Fruit fly (Drosophila melanogaster) whole organism, wandering third instar larva: Measurements from ENCODE around the gene mib2.
A peak's percentile ranks its signal among the peaks of the same experiment; 100 is the strongest.

ENCODE experiments used
- Abd-B ChIP-seq: fragments of >200 bp; optimal IDR thresholded peaks from 2 replicates; lab custom pipeline; 2017; ENCODE audit warnings: missing biosample characterization, missing genetic modification characterization
- CG32264 ChIP-seq: fragments of 200-800 bp; sonication (Bioruptor generic); optimal IDR thresholded peaks from 2 replicates; lab custom pipeline; 2016; ENCODE audit warnings: missing biosample characterization, missing genetic modification characterization
- CG9705 ChIP-seq: fragments of 200-800 bp; sonication (Bioruptor generic); optimal IDR thresholded peaks from 2 replicates; lab custom pipeline; 2018; ENCODE audit warnings: missing biosample characterization, mild to moderate bottlenecking, missing genetic modification characterization
- CrebA ChIP-seq: fragments of 200-800 bp; sonication (Bioruptor generic); optimal IDR thresholded peaks from 2 replicates; lab custom pipeline; 2016; ENCODE audit warnings: missing biosample characterization, mild to moderate bottlenecking, missing genetic modification characterization, borderline replicate concordance
- Dfd ChIP-seq: fragments of >200 bp; optimal IDR thresholded peaks from 2 replicates; lab custom pipeline; 2017; ENCODE audit warnings: missing biosample characterization, missing genetic modification characterization
- Dif ChIP-seq: fragments of 200-275, 200-300 bp; sonication (Bioruptor generic); optimal IDR thresholded peaks from 2 replicates; lab custom pipeline; 2018; ENCODE audit warnings: missing biosample characterization, missing genetic modification characterization; ENCODE audit not compliant: partially characterized antibody
- GATAd ChIP-seq: sonication (Bioruptor generic); optimal IDR thresholded peaks from 2 replicates; lab custom pipeline; 2016; ENCODE audit warnings: missing biosample characterization, missing genetic modification characterization
- HLH106 ChIP-seq: fragments of 200-800 bp; optimal IDR thresholded peaks from 3 replicates; lab custom pipeline; 2019; ENCODE audit warnings: missing biosample characterization, mild to moderate bottlenecking, missing genetic modification characterization, moderate library complexity
- Hnf4 ChIP-seq: fragments of 200-800 bp; sonication (Bioruptor generic); optimal IDR thresholded peaks from 2 replicates; lab custom pipeline; 2016; ENCODE audit warnings: missing biosample characterization, mild to moderate bottlenecking, missing genetic modification characterization
- Hr78 ChIP-seq: fragments of >200 bp; optimal IDR thresholded peaks from 2 replicates; lab custom pipeline; 2017; ENCODE audit warnings: missing biosample characterization, missing genetic modification characterization
- Hr83 ChIP-seq: fragments of 200-300 bp; sonication (Bioruptor generic); optimal IDR thresholded peaks from 2 replicates; lab custom pipeline; 2016; ENCODE audit warnings: missing biosample characterization, mild to moderate bottlenecking, missing genetic modification characterization, moderate library complexity; ENCODE audit not compliant: poor library complexity, severe bottlenecking
- Jra ChIP-seq: sonication (Bioruptor generic); optimal IDR thresholded peaks from 2 replicates; lab custom pipeline; 2016; ENCODE audit warnings: missing biosample characterization, missing genetic modification characterization
- Mio ChIP-seq: sonication (Bioruptor generic); optimal IDR thresholded peaks from 2 replicates; lab custom pipeline; 2016; ENCODE audit warnings: missing biosample characterization, missing genetic modification characterization
- Myc ChIP-seq: fragments of >200 bp; optimal IDR thresholded peaks from 2 replicates; lab custom pipeline; 2017
- N ChIP-seq: fragments of >200 bp; optimal IDR thresholded peaks from 2 replicates; lab custom pipeline; 2018; ENCODE audit warnings: missing biosample characterization, missing external identifiers, missing genetic modification characterization
- OdsH ChIP-seq: fragments of 200-800 bp; sonication (Bioruptor generic); optimal IDR thresholded peaks from 2 replicates; lab custom pipeline; 2016; ENCODE audit warnings: missing biosample characterization, mild to moderate bottlenecking, missing genetic modification characterization
- Sp1 ChIP-seq: fragments of 200-800 bp; sonication (Bioruptor generic); optimal IDR thresholded peaks from 3 replicates; lab custom pipeline; 2019; ENCODE audit warnings: missing biosample characterization, mild to moderate bottlenecking, missing genetic modification characterization, moderate library complexity
- Vsx2 ChIP-seq: fragments of 200-300, 225-300 bp; sonication (Bioruptor generic); optimal IDR thresholded peaks from 2 replicates; lab custom pipeline; 2018; ENCODE audit warnings: missing biosample characterization, missing genetic modification characterization; ENCODE audit not compliant: partially characterized antibody
- br ChIP-seq: fragments of 200-800 bp; sonication (Bioruptor generic); optimal IDR thresholded peaks from 2 replicates; lab custom pipeline; 2016; ENCODE audit warnings: missing biosample characterization, missing genetic modification characterization
- brk ChIP-seq: fragments of 200-800 bp; sonication (Bioruptor generic); optimal IDR thresholded peaks from 2 replicates; lab custom pipeline; 2016; ENCODE audit warnings: missing biosample characterization, mild to moderate bottlenecking, missing genetic modification characterization
- dmrt93B ChIP-seq: fragments of 200-800 bp; sonication (Bioruptor generic); optimal IDR thresholded peaks from 2 replicates; lab custom pipeline; 2018; ENCODE audit warnings: missing biosample characterization, mild to moderate bottlenecking, missing genetic modification characterization
- ey ChIP-seq: fragments of 200-800 bp; sonication (Bioruptor generic); optimal IDR thresholded peaks from 2 replicates; lab custom pipeline; 2016; ENCODE audit warnings: missing biosample characterization, missing genetic modification characterization
- foxo ChIP-seq, 2 experiments: fragments of 200-800 bp; sonication (Bioruptor generic); optimal IDR thresholded peaks; 2 replicates in 1 of 2; 3 replicates in 1 of 2; lab custom pipeline; 2016 to 2017; ENCODE audit warnings: missing biosample characterization in 2 of 2, missing genetic modification characterization in 2 of 2
- fru ChIP-seq: fragments of 200-800 bp; sonication (Bioruptor generic); optimal IDR thresholded peaks from 3 replicates; lab custom pipeline; 2016; ENCODE audit warnings: missing biosample characterization, mild to moderate bottlenecking, missing genetic modification characterization
- h ChIP-seq: fragments of 200-800 bp; sonication (Bioruptor generic); optimal IDR thresholded peaks from 3 replicates; lab custom pipeline; 2016; ENCODE audit warnings: missing biosample characterization, mild to moderate bottlenecking, missing genetic modification characterization
- jim ChIP-seq: fragments of 175-275, 200-325 bp; sonication (Bioruptor generic); optimal IDR thresholded peaks from 2 replicates; lab custom pipeline; 2016; ENCODE audit warnings: missing biosample characterization, mild to moderate bottlenecking, missing genetic modification characterization
- lola ChIP-seq: fragments of >200 bp; optimal IDR thresholded peaks from 2 replicates; lab custom pipeline; 2017; ENCODE audit warnings: missing biosample characterization, missing genetic modification characterization
- pan ChIP-seq: fragments of >200 bp; optimal IDR thresholded peaks from 2 replicates; lab custom pipeline; 2017
- psq ChIP-seq: fragments of 200-800 bp; sonication (Bioruptor generic); optimal IDR thresholded peaks from 3 replicates; lab custom pipeline; 2017; ENCODE audit warnings: missing biosample characterization, mild to moderate bottlenecking, missing genetic modification characterization, moderate library complexity
- rgr ChIP-seq: fragments of 200-800 bp; sonication (Bioruptor generic); optimal IDR thresholded peaks from 3 replicates; lab custom pipeline; 2016; ENCODE audit warnings: missing biosample characterization, mild to moderate bottlenecking, missing genetic modification characterization
- sage ChIP-seq: fragments of 200-800 bp; sonication (Bioruptor generic); optimal IDR thresholded peaks from 2 replicates; lab custom pipeline; 2016; ENCODE audit warnings: missing biosample characterization, mild to moderate bottlenecking, missing genetic modification characterization
- usp ChIP-seq: fragments of >200 bp; optimal IDR thresholded peaks from 2 replicates; lab custom pipeline; 2017; ENCODE audit warnings: missing biosample characterization, missing genetic modification characterization
- woc ChIP-seq: sonication (Bioruptor generic); optimal IDR thresholded peaks from 2 replicates; lab custom pipeline; 2016; ENCODE audit warnings: missing biosample characterization, mild to moderate bottlenecking, missing genetic modification characterization

The mib2 gene

DNA sequence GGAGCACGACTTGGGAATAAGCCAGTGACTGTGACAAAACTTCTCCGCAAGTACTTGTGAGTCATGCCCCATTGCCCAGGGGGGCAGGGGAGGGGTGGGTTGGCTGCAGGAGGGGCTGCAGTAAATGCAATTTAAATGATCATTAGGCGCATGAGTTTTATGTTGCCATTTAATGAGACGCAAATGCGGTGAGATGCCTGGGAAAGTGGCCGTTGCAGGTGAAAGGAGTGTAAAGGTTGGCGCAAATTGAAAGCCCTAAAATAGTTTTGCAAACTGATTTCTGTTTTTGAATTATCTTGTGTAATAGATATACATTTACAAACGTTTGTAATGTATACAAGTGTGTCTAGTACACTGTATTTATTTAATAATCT lies 48.1 kb upstream of the mib2 start:
- TF ChIP-seq lola (GFP tag; lab: Kevin White, UChicago) (no peak), fru (no peak)
- TF ChIP-seq, all 38 proteins: peak for 0

DNA sequence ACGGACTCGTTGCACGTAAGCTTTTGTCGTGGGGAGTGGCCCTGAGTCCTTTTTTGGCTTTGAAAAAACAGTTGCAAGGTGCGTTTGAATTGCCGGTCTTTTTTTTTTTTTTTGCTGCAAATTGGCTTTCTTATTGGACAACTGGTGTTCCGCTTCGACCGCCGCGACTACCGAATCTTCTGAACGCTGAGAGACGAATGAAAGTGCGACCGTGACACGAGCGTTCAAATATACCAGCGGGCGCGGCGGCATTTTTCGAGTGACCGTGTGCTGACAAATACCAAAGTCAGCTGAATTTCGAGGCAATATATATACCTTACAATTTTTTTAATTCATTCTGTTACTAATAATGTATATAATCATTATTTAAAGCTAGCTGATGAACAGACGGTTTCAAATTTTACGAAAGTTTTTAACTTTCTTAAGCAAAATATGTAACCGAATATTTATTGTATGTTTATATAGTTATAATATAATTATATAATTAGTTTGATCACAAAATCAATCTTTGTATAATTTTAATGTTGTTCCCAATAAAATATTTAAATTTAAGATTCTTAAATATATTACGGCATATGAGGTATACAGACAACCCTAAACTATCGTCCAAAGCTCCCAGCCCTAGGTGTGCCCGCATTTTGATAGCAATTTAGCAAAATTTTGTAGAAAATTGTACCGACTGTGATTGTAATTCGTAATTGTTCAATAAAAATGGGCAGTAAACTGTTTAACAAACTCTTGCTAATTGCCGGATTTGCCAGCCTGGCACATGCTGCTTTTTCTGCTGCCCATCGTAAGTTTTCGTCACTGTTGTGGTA lies 47.0 kb upstream of the mib2 start, which contains the start of the genes Swip-1 and EMC5:
Gene Swip-1 (minus strand): TSS at position 203 of the 818 bp plus-strand sequence.
Gene EMC5 (plus strand): TSS at position 630 of the 818 bp plus-strand sequence.
- peak; percentile 33 for TF ChIP-seq Dif
- TF ChIP-seq Hr83 (GFP tag; lab: Kevin White, UChicago), result peak; percentile 2
- peak; percentile 77 for TF ChIP-seq HLH106 (tag; lab: Kevin White, UChicago)
- no peak for TF ChIP-seq pan
- TF ChIP-seq N (GFP tag; lab: Kevin White, UChicago), result no peak
- TF ChIP-seq ey, result no peak
- TF ChIP-seq Jra (GFP tag; lab: Kevin White, UChicago), result no peak
- TF ChIP-seq h (GFP tag; lab: Kevin White, UChicago), result peak; percentile 43
- TF ChIP-seq CG9705 (GFP tag; lab: Kevin White, UChicago), result peak; percentile 17
- TF ChIP-seq Sp1 (GFP tag; lab: Kevin White, UChicago), result peak; percentile 67
- TF ChIP-seq sage, result no peak
- TF ChIP-seq psq (GFP tag; lab: Kevin White, UChicago), result peak; percentile 47
- peak; percentile 50 for TF ChIP-seq brk (GFP tag; lab: Kevin White, UChicago)
- no peak for TF ChIP-seq lola (GFP tag; lab: Kevin White, UChicago)
- no peak for TF ChIP-seq CrebA (GFP tag; lab: Kevin White, UChicago)
- no peak for TF ChIP-seq Mio
- TF ChIP-seq Vsx2 (GFP tag; lab: Kevin White, UChicago), result no peak
- TF ChIP-seq fru, result peak; percentile 23
- peak; percentile 37 for TF ChIP-seq Hnf4 (GFP tag; lab: Kevin White, UChicago)
- TF ChIP-seq Dfd, result no peak
- peak; percentile 43 for TF ChIP-seq dmrt93B
- TF ChIP-seq jim (GFP tag; lab: Kevin White, UChicago), result no peak
- TF ChIP-seq rgr (GFP tag; lab: Kevin White, UChicago), result peak; percentile 60
- no peak for TF ChIP-seq usp (GFP tag; lab: Kevin White, UChicago)
- no peak for TF ChIP-seq Hr78 (GFP tag; lab: Kevin White, UChicago)
- TF ChIP-seq OdsH (GFP tag; lab: Kevin White, UChicago), result peak; percentile 42
- peak in 1 of 2 experiments; percentile 63 for TF ChIP-seq foxo (GFP tag; optimal IDR thresholded peaks at IDR 0.05; lab: Kevin White, UChicago)
- TF ChIP-seq woc (GFP tag; lab: Kevin White, UChicago), result peak; percentile 32
- no peak for TF ChIP-seq GATAd (GFP tag; lab: Kevin White, UChicago)
- no peak for TF ChIP-seq br
- TF ChIP-seq Abd-B, result no peak

DNA sequence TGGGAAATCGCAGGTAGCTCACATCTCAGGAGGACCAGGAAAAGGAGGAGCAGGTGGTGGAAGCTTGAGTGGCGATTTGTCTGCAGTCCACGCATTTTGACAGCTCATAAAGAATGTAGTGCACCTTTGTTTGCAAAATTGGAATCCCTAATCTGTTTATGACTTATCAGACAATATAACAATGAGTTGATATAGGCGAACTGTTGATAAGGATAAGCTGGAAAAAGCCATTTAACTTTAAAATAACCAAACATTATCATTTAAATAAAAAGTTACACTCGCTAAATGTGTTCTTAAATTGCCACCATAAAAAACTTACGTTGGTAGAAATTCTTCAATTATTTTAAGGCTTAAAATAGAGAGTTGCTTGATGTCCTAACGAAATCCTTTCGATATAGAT lies 44.1 kb upstream of the mib2 start, which contains the start of gene CG15170:
Gene CG15170 (minus strand): TSS at position 101 of the 400 bp plus-strand sequence.
- no peak for TF ChIP-seq Myc (lab: Kevin White, UChicago)
- no peak for TF ChIP-seq brk (GFP tag; lab: Kevin White, UChicago)
- no peak for TF ChIP-seq N (GFP tag; lab: Kevin White, UChicago)
- no peak for TF ChIP-seq OdsH (GFP tag; lab: Kevin White, UChicago)
- no peak for TF ChIP-seq rgr (GFP tag; lab: Kevin White, UChicago)
- TF ChIP-seq HLH106 (tag; lab: Kevin White, UChicago), result no peak
- no peak for TF ChIP-seq Dfd
- TF ChIP-seq Jra (GFP tag; lab: Kevin White, UChicago), result no peak
- TF ChIP-seq CG32264 (GFP tag; lab: Kevin White, UChicago), result no peak
- TF ChIP-seq h (GFP tag; lab: Kevin White, UChicago), result no peak
- TF ChIP-seq ey, result no peak
- no peak for TF ChIP-seq Hnf4 (GFP tag; lab: Kevin White, UChicago)
- TF ChIP-seq pan, result no peak

DNA sequence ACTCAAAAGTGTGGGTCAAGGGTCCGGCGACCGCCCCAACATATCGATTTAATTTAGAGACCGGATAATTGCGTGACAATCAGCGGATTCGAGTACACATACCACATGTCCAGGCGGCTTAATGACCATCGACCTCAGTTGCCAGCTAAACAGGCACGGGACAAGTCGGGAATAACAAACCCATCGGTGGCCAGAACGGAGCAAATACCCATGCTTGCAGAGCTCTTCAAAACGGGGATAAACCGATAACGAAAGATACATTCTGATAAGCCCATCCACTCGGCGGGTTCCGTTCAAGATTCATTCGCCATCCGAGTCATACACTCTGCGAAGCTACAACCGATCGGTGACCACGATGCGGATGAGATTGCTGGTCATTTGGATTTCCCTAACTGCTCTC lies 43.5 kb upstream of the mib2 start, which contains the start of gene CG15169:
Gene CG15169 (plus strand): TSS at position 301 of the 400 bp plus-strand sequence.
- TF ChIP-seq Abd-B, result no peak
- no peak for TF ChIP-seq Vsx2 (GFP tag; lab: Kevin White, UChicago)
- no peak for TF ChIP-seq sage
- TF ChIP-seq Hr78 (GFP tag; lab: Kevin White, UChicago), result no peak
- no peak for TF ChIP-seq dmrt93B
- no peak for TF ChIP-seq Myc (lab: Kevin White, UChicago)
- no peak for TF ChIP-seq Jra (GFP tag; lab: Kevin White, UChicago)
- no peak for TF ChIP-seq pan
- TF ChIP-seq CrebA (GFP tag; lab: Kevin White, UChicago), result no peak
- TF ChIP-seq h (GFP tag; lab: Kevin White, UChicago), result no peak
- no peak for TF ChIP-seq Hnf4 (GFP tag; lab: Kevin White, UChicago)
- no peak for TF ChIP-seq N (GFP tag; lab: Kevin White, UChicago)
- no peak for TF ChIP-seq Dfd
- no peak for TF ChIP-seq HLH106 (tag; lab: Kevin White, UChicago)
- TF ChIP-seq GATAd (GFP tag; lab: Kevin White, UChicago), result no peak
- TF ChIP-seq woc (GFP tag; lab: Kevin White, UChicago), result no peak
- no peak for TF ChIP-seq lola (GFP tag; lab: Kevin White, UChicago)
- no peak for TF ChIP-seq br
